Fruit fly (Drosophila melanogaster) whole organism, embryonic: ENCODE measurements around the gene Bace.

ENCODE experiments used
- Atf6 ChIP-seq: fragments of 200-800 bp; sonication (Bioruptor generic); IDR thresholded peaks from 2 replicates; pipeline ENCODE4 v1.3.6; 2022; ENCODE audit warnings: missing biosample characterization, missing genetic modification characterization
- B-H2 ChIP-seq: fragments of 200-800 bp; sonication (Bioruptor generic); optimal IDR thresholded peaks from 2 replicates; lab custom pipeline; 2018; ENCODE audit warnings: missing biosample characterization, mild to moderate bottlenecking, missing genetic modification characterization
- CG11695 ChIP-seq: fragments of 200-800 bp; sonication (Bioruptor generic); IDR thresholded peaks from 3 replicates; pipeline ENCODE4 v1.3.6; 2022; ENCODE audit warnings: missing biosample characterization, missing genetic modification characterization
- CG12155 ChIP-seq: fragments of 200-800 bp; sonication (Bioruptor generic); optimal IDR thresholded peaks from 3 replicates; lab custom pipeline; 2016; ENCODE audit warnings: missing biosample characterization, missing genetic modification characterization
- CG12391 ChIP-seq: fragments of 200-800 bp; sonication (Bioruptor generic); optimal IDR thresholded peaks from 3 replicates; lab custom pipeline; 2018; ENCODE audit warnings: missing biosample characterization, mild to moderate bottlenecking, missing genetic modification characterization, moderate library complexity
- CG14710 ChIP-seq: fragments of 200-800 bp; sonication (Bioruptor generic); optimal IDR thresholded peaks from 3 replicates; lab custom pipeline; 2019; ENCODE audit warnings: missing biosample characterization, mild to moderate bottlenecking, missing genetic modification characterization, moderate library complexity
- CG16813 ChIP-seq: fragments of 200-800 bp; sonication (Bioruptor generic); IDR thresholded peaks from 3 replicates; pipeline ENCODE4 v1.3.6; 2022; ENCODE audit warnings: missing biosample characterization, missing genetic modification characterization; ENCODE audit not compliant: partially characterized antibody
- CG17802 ChIP-seq: fragments of 200-800 bp; sonication (Bioruptor generic); optimal IDR thresholded peaks from 2 replicates; lab custom pipeline; 2018; ENCODE audit warnings: missing biosample characterization, mild to moderate bottlenecking, missing genetic modification characterization, moderate library complexity
- CG18476 ChIP-seq: fragments of 200-800 bp; sonication (Bioruptor generic); optimal IDR thresholded peaks from 2 replicates; lab custom pipeline; 2016; ENCODE audit warnings: missing biosample characterization, mild to moderate bottlenecking, missing genetic modification characterization
- CG2678 ChIP-seq: fragments of 200-800 bp; sonication (Bioruptor generic); optimal IDR thresholded peaks from 3 replicates; lab custom pipeline; 2019; ENCODE audit warnings: missing biosample characterization, mild to moderate bottlenecking, missing genetic modification characterization, moderate library complexity
- CG2712 ChIP-seq: fragments of 200-800 bp; optimal IDR thresholded peaks from 3 replicates; lab custom pipeline; 2019; ENCODE audit warnings: missing biosample characterization, mild to moderate bottlenecking, missing genetic modification characterization, moderate library complexity
- CG31224 ChIP-seq: fragments of 200-800 bp; sonication (Bioruptor generic); IDR thresholded peaks from 2 replicates; pipeline ENCODE4 v1.3.6; 2022; ENCODE audit warnings: missing biosample characterization, missing genetic modification characterization
- CG31388 ChIP-seq: fragments of 200-800 bp; sonication (Bioruptor generic); optimal IDR thresholded peaks from 2 replicates; lab custom pipeline; 2016; ENCODE audit warnings: missing biosample characterization, missing genetic modification characterization
- CG32532 ChIP-seq: fragments of 200-800 bp; sonication (Bioruptor generic); IDR thresholded peaks from 2 replicates; pipeline ENCODE4 v1.3.6; 2022; ENCODE audit warnings: missing biosample characterization, missing genetic modification characterization
- CG3838 ChIP-seq: fragments of 200-800 bp; sonication (Bioruptor generic); optimal IDR thresholded peaks from 3 replicates; lab custom pipeline; 2016; ENCODE audit warnings: missing biosample characterization, missing genetic modification characterization
- CG4820 ChIP-seq: fragments of 200-800 bp; sonication (Bioruptor generic); optimal IDR thresholded peaks from 3 replicates; lab custom pipeline; 2016; ENCODE audit warnings: missing biosample characterization, missing genetic modification characterization
- CG6791 ChIP-seq: fragments of 200-800 bp; sonication (Bioruptor generic); IDR thresholded peaks from 3 replicates; pipeline ENCODE4 v1.3.6; 2022; ENCODE audit warnings: missing biosample characterization, missing genetic modification characterization; ENCODE audit not compliant: partially characterized antibody
- CG6854 ChIP-seq: fragments of 200-800 bp; sonication (Bioruptor generic); optimal IDR thresholded peaks from 3 replicates; lab custom pipeline; 2017; ENCODE audit warnings: missing biosample characterization, mild to moderate bottlenecking, missing genetic modification characterization
- CG8388 ChIP-seq: fragments of 200-800 bp; sonication (Bioruptor generic); optimal IDR thresholded peaks from 2 replicates; lab custom pipeline; 2019; ENCODE audit warnings: missing biosample characterization, mild to moderate bottlenecking, missing genetic modification characterization, moderate library complexity
- CG8944 ChIP-seq: fragments of 200-800 bp; sonication (Bioruptor generic); optimal IDR thresholded peaks from 3 replicates; lab custom pipeline; 2016; ENCODE audit warnings: missing biosample characterization, missing genetic modification characterization
- CoRest ChIP-seq: fragments of 200-800 bp; sonication (Bioruptor generic); optimal IDR thresholded peaks from 3 replicates; lab custom pipeline; 2018; ENCODE audit warnings: missing biosample characterization, mild to moderate bottlenecking, missing genetic modification characterization, moderate library complexity
- Drgx ChIP-seq: fragments of 200-800 bp; sonication (Bioruptor generic); IDR thresholded peaks from 2 replicates; pipeline ENCODE4 v1.3.6; 2022; ENCODE audit warnings: missing biosample characterization, missing genetic modification characterization
- Ets97D ChIP-seq: fragments of 200-800 bp; sonication (Bioruptor generic); optimal IDR thresholded peaks from 3 replicates; lab custom pipeline; 2016; ENCODE audit warnings: missing biosample characterization, missing genetic modification characterization
- Fer3 ChIP-seq: fragments of 200-800 bp; sonication (Bioruptor generic); optimal IDR thresholded peaks from 2 replicates; lab custom pipeline; 2018; ENCODE audit warnings: missing biosample characterization, mild to moderate bottlenecking, missing genetic modification characterization, moderate library complexity
- Gug ChIP-seq: fragments of 200-800 bp; sonication (Bioruptor generic); IDR thresholded peaks from 4 replicates; pipeline ENCODE4 v1.3.6; 2022; ENCODE audit warnings: missing biosample characterization, missing genetic modification characterization
- HLH3B ChIP-seq: fragments of 200-800 bp; sonication (Bioruptor generic); IDR thresholded peaks from 2 replicates; pipeline ENCODE4 v1.3.6; 2022; ENCODE audit warnings: missing biosample characterization, missing genetic modification characterization
- Hr39 ChIP-seq: fragments of >200 bp; optimal IDR thresholded peaks from 2 replicates; lab custom pipeline; 2017
- Med ChIP-seq: fragments of 200-800 bp; sonication (Bioruptor generic); peaks from one replicate; lab custom pipeline; 2016; ENCODE audit warnings: missing biosample characterization, missing genetic modification characterization, mild to moderate bottlenecking, inconsistent platforms, moderate library complexity
- Nf-YA ChIP-seq: fragments of 200-800 bp; sonication (Bioruptor generic); IDR thresholded peaks from 2 replicates; pipeline ENCODE4 v1.3.6; 2022; ENCODE audit warnings: missing biosample characterization, missing genetic modification characterization
- Sry-δ ChIP-seq: fragments of 200-800 bp; sonication (Bioruptor generic); optimal IDR thresholded peaks from 2 replicates; lab custom pipeline; 2016; ENCODE audit warnings: missing biosample characterization, missing genetic modification characterization
- en ChIP-seq: fragments of 200-800 bp; sonication (Bioruptor generic); optimal IDR thresholded peaks from 2 replicates; lab custom pipeline; 2016; ENCODE audit warnings: missing biosample characterization, missing genetic modification characterization
- gce ChIP-seq: fragments of 200-800 bp; sonication (Bioruptor generic); IDR thresholded peaks from 3 replicates; pipeline ENCODE4 v1.3.6; 2022; ENCODE audit warnings: missing biosample characterization, missing genetic modification characterization
- grau ChIP-seq: fragments of 200-800 bp; optimal IDR thresholded peaks from 3 replicates; lab custom pipeline; 2019; ENCODE audit warnings: missing biosample characterization, mild to moderate bottlenecking, missing genetic modification characterization, moderate library complexity
- grn ChIP-seq: fragments of 200-800 bp; sonication (Bioruptor generic); optimal IDR thresholded peaks from 3 replicates; lab custom pipeline; 2017; ENCODE audit warnings: missing biosample characterization, missing genetic modification characterization
- gro ChIP-seq: fragments of 200-800 bp; sonication (Bioruptor generic); optimal IDR thresholded peaks from 2 replicates; lab custom pipeline; 2016; ENCODE audit warnings: missing biosample characterization, missing genetic modification characterization
- hb ChIP-seq: fragments of 200-800 bp; sonication (Bioruptor generic); IDR thresholded peaks from 3 replicates; pipeline ENCODE4 v1.3.6; 2022; ENCODE audit warnings: missing biosample characterization, missing genetic modification characterization; ENCODE audit not compliant: partially characterized antibody
- hbn ChIP-seq: fragments of 200-800 bp; sonication (Bioruptor generic); IDR thresholded peaks from 2 replicates; pipeline ENCODE4 v1.3.6; 2022; ENCODE audit warnings: missing biosample characterization, missing genetic modification characterization; ENCODE audit not compliant: partially characterized antibody
- kni ChIP-seq: fragments of 200-800 bp; sonication (Bioruptor generic); optimal IDR thresholded peaks from 3 replicates; lab custom pipeline; 2017; ENCODE audit warnings: mild to moderate bottlenecking, missing biosample characterization, missing genetic modification reagents, missing genetic modification characterization
- luna ChIP-seq: fragments of 200-800 bp; sonication (Bioruptor generic); optimal IDR thresholded peaks from 2 replicates; lab custom pipeline; 2016; ENCODE audit warnings: missing biosample characterization, missing genetic modification characterization
- mirr ChIP-seq: fragments of 200-800 bp; sonication (Bioruptor generic); optimal IDR thresholded peaks from 3 replicates; lab custom pipeline; 2018; ENCODE audit warnings: missing biosample characterization, mild to moderate bottlenecking, missing genetic modification characterization
- nerfin-2 ChIP-seq: fragments of 200-800 bp; sonication (Bioruptor generic); IDR thresholded peaks from 2 replicates; pipeline ENCODE4 v1.3.6; 2022; ENCODE audit warnings: missing biosample characterization, missing genetic modification characterization; ENCODE audit not compliant: partially characterized antibody
- oc ChIP-seq: fragments of 200-800 bp; sonication (Bioruptor generic); optimal IDR thresholded peaks from 2 replicates; lab custom pipeline; 2018; ENCODE audit warnings: missing biosample characterization, mild to moderate bottlenecking, missing genetic modification characterization, moderate library complexity
- otp ChIP-seq: fragments of 200-800 bp; sonication (Bioruptor generic); IDR thresholded peaks from 3 replicates; pipeline ENCODE4, ENCODE4 v1.3.6; 2022; ENCODE audit warnings: missing biosample characterization, missing genetic modification characterization
- pnt ChIP-seq: fragments of 200-800 bp; sonication (Bioruptor generic); optimal IDR thresholded peaks from 3 replicates; lab custom pipeline; 2016; ENCODE audit warnings: missing biosample characterization, missing genetic modification characterization
- pum ChIP-seq: fragments of 200-800 bp; sonication (Bioruptor generic); optimal IDR thresholded peaks from 2 replicates; lab custom pipeline; 2016; ENCODE audit warnings: missing biosample characterization, missing genetic modification characterization
- ranshi ChIP-seq: fragments of 200-800 bp; sonication (Bioruptor generic); IDR thresholded peaks from 2 replicates; pipeline ENCODE4 v1.3.6; 2022; ENCODE audit warnings: missing biosample characterization, missing genetic modification characterization
- sc ChIP-seq, 3 experiments: fragments of >200 bp in 2 of 3; fragments of 200-800 bp in 1 of 3; sonication (Bioruptor generic) in 1 of 3; optimal IDR thresholded peaks; 2 replicates in 2 of 3; 3 replicates in 1 of 3; lab custom pipeline; 2017; ENCODE audit warnings: mild to moderate bottlenecking in 1 of 3, missing biosample characterization in 1 of 3, missing genetic modification characterization in 1 of 3, missing genetic modification reagents in 1 of 3
- seq ChIP-seq: fragments of 200-800 bp; sonication (Bioruptor generic); IDR thresholded peaks from 2 replicates; pipeline ENCODE4 v1.3.6; 2022; ENCODE audit warnings: missing biosample characterization, missing genetic modification characterization
- sisA ChIP-seq: fragments of 200-800 bp; sonication (Bioruptor generic); IDR thresholded peaks from 2 replicates; pipeline ENCODE4 v1.3.6; 2022; ENCODE audit warnings: missing biosample characterization, missing genetic modification characterization
- sna ChIP-seq: fragments of 200-800 bp; sonication (Bioruptor generic); IDR thresholded peaks from 2 replicates; pipeline ENCODE4 v1.3.6; 2022; ENCODE audit warnings: missing biosample characterization, missing genetic modification characterization; ENCODE audit not compliant: partially characterized antibody
- tll ChIP-seq, 2 experiments: fragments of 200-800 bp in 1 of 2; fragments of >200 bp in 1 of 2; sonication (Bioruptor generic) in 1 of 2; optimal IDR thresholded peaks; 2 replicates each; lab custom pipeline; 2017 to 2019; ENCODE audit warnings: missing biosample characterization in 2 of 2, missing genetic modification characterization in 2 of 2, mild to moderate bottlenecking in 1 of 2, moderate library complexity in 1 of 2

The Bace gene

DNA sequence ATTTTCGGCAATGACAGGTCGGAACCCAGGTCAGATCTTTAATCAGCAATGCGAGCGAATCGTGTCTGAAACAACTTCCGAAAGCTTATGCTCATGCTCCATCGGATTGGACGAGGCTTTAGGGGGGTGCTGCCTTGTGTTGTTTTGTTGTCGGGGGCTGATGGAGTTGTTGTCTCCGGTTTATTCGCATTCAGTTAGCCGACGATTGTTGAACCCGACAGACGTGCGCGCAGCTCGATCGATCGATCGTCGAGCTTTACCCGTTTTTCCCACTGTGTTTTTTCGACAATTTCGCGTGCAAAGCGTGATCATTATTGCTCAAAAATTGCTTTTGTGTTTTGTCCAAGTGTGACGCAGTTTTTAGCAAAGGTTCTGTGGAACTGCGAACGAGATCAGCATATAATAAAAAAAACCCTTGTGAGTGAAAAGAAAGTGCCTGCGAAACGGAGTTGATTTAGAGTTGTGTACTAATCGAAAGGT is 32.9 kb upstream of the Bace start, which contains the start of gene CG17834 (continued):
- TF ChIP-seq Gug (GFP tag; lab: Robert Waterston, UW): no peak
- peak; percentile 80 for TF ChIP-seq mirr
- TF ChIP-seq Hr39 (lab: Kevin White, UChicago): no peak
- no peak for TF ChIP-seq pnt (GFP tag; lab: Kevin White, UChicago)
- TF ChIP-seq Nf-YA (GFP tag; lab: Robert Waterston, UW): no peak
- no peak for TF ChIP-seq seq (GFP tag; lab: Robert Waterston, UW)
- 0 out of 2 replicates have a peak, but pooled peaks have one; percentile 18 for TF ChIP-seq Drgx
- no peak for TF ChIP-seq sna
- no peak for TF ChIP-seq hb (GFP tag; lab: Robert Waterston, UW)
- TF ChIP-seq otp: peak; percentile 70; the same call in 2 of the 3 replicates
- TF ChIP-seq CG4820: no peak
- no peak for TF ChIP-seq CG12155
- peak; percentile 20 for TF ChIP-seq grn
- no peak for TF ChIP-seq Sry-δ
- TF ChIP-seq CG32532 (GFP tag; lab: Robert Waterston, UW): no peak; the same call in 1 of the 2 replicates
- no peak for TF ChIP-seq CG3838
- no peak for TF ChIP-seq CG6854 (GFP tag; lab: Kevin White, UChicago)
- TF ChIP-seq CoRest: no peak
- TF ChIP-seq en: no peak
- TF ChIP-seq Atf6 (GFP tag; lab: Robert Waterston, UW): 0 out of 2 replicates have a peak, but pooled peaks have one; percentile 37

DNA sequence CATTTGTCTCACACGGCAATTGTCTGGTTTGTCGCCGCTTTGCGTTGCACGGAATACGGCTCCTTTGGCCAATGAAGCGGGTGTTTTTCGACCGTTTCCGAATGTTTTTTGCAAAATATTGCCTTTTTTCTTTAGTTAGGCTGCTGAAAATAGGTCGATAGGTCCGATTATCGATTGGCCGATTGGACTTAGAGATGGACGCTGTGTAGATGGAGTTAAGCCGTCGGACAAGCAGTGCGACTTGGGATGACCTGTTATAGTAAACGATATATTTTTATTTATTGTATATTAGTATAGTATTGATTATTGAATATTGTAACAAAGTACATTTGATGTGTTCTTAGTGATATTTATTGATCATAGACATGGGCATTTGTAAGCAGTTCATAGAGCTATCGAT is 32.2 kb upstream of the Bace start, which contains the start of the genes lmgA and lmgB:
lmgA (minus strand) TSS at position 301 of the 400 bp plus-strand sequence.
lmgB (minus strand) TSS at position 301 of the 400 bp plus-strand sequence.
- peak; percentile 55; the same call in 1 of the 2 replicates for TF ChIP-seq sisA (GFP tag; lab: Robert Waterston, UW)
- no peak for TF ChIP-seq CG8944 (GFP tag; lab: Kevin White, UChicago)
- TF ChIP-seq CG2678 (tag; lab: Kevin White, UChicago): no peak
- TF ChIP-seq gce (GFP tag; lab: Robert Waterston, UW): no peak
- TF ChIP-seq CG12391: peak; percentile 70
- peak; percentile 91 for TF ChIP-seq nerfin-2
- peak; percentile 72 for TF ChIP-seq hbn (GFP tag; lab: Robert Waterston, UW)
- no peak for TF ChIP-seq Ets97D (GFP tag; lab: Kevin White, UChicago)
- TF ChIP-seq ranshi (GFP tag; lab: Robert Waterston, UW): no peak
- no peak for TF ChIP-seq CG17802 (tag; lab: Kevin White, UChicago)
- peak; percentile 35 for TF ChIP-seq grau (tag; lab: Kevin White, UChicago)
- no peak for TF ChIP-seq sc (optimal IDR thresholded peaks at IDR 0.05; lab: Kevin White, UChicago)
- TF ChIP-seq sc (GFP tag; optimal IDR thresholded peaks at IDR 0.05; lab: Kevin White, UChicago): no peak
- peak; percentile 40; the same call in 1 of the 2 replicates for TF ChIP-seq HLH3B
- TF ChIP-seq CG2712 (tag; lab: Kevin White, UChicago): peak; percentile 63
- TF ChIP-seq tll (GFP tag; optimal IDR thresholded peaks at IDR 0.05; lab: Kevin White, UChicago): no peak
- peak; percentile 31 for TF ChIP-seq oc (tag; lab: Kevin White, UChicago)
- peak; percentile 20 for TF ChIP-seq CG18476 (GFP tag; lab: Kevin White, UChicago)
- TF ChIP-seq CG31388 (GFP tag; lab: Kevin White, UChicago): no peak
- TF ChIP-seq CG11695 (GFP tag; lab: Robert Waterston, UW): no peak
- TF ChIP-seq CG14710 (tag; lab: Kevin White, UChicago): peak; percentile 77
- peak; percentile 81 for TF ChIP-seq Med (GFP tag; lab: Kevin White, UChicago)
- TF ChIP-seq luna (GFP tag; lab: Kevin White, UChicago): no peak
- TF ChIP-seq B-H2 (GFP tag; lab: Kevin White, UChicago): no peak
- TF ChIP-seq CG6791 (GFP tag; lab: Robert Waterston, UW): peak; percentile 90
- no peak for TF ChIP-seq pum
- TF ChIP-seq CG31224 (GFP tag; lab: Robert Waterston, UW): no peak
- TF ChIP-seq CG16813 (GFP tag; lab: Robert Waterston, UW): peak; percentile 92
- TF ChIP-seq CG8388: peak; percentile 8
- no peak for TF ChIP-seq Fer3 (tag; lab: Kevin White, UChicago)
- no peak for TF ChIP-seq kni (GFP tag; lab: Kevin White, UChicago)
- TF ChIP-seq gro (GFP tag; lab: Kevin White, UChicago): peak; percentile 30
